Fruit fly (Drosophila melanogaster) whole organism, embryonic: ENCODE data around the gene CG4593.

Experiments used
- CG10209 ChIP-seq: fragments of 200-800 bp; sonication (Bioruptor generic); optimal IDR thresholded peaks from 3 replicates; lab custom pipeline; 2017; ENCODE audit warnings: missing biosample characterization, mild to moderate bottlenecking, missing genetic modification characterization, missing genetic modification reagents
- CG10543 ChIP-seq: fragments of 200-800 bp; sonication (Bioruptor generic); optimal IDR thresholded peaks from 3 replicates; lab custom pipeline; 2017; ENCODE audit warnings: missing biosample characterization, mild to moderate bottlenecking, missing genetic modification characterization, moderate library complexity
- CG12236 ChIP-seq: fragments of 200-800 bp; sonication (Bioruptor generic); optimal IDR thresholded peaks from 2 replicates; lab custom pipeline; 2016; ENCODE audit warnings: missing biosample characterization, missing genetic modification characterization
- CG12744 ChIP-seq: fragments of 200-800 bp; sonication (Bioruptor generic); optimal IDR thresholded peaks from 2 replicates; lab custom pipeline; 2016; ENCODE audit warnings: missing biosample characterization, missing genetic modification characterization
- CG13287 ChIP-seq: fragments of 200-800 bp; sonication (Bioruptor generic); IDR thresholded peaks from 2 replicates; pipeline ENCODE4 v1.3.6; 2022; ENCODE audit warnings: missing biosample characterization, missing genetic modification characterization; ENCODE audit not compliant: partially characterized antibody
- CG14441 ChIP-seq: fragments of 200-800 bp; sonication (Bioruptor generic); IDR thresholded peaks from 2 replicates; pipeline ENCODE4 v1.3.6; 2022; ENCODE audit warnings: missing biosample characterization, missing genetic modification characterization
- CG15269 ChIP-seq: fragments of 200-800 bp; sonication (Bioruptor generic); optimal IDR thresholded peaks from 2 replicates; lab custom pipeline; 2018; ENCODE audit warnings: missing biosample characterization, mild to moderate bottlenecking, missing genetic modification characterization, moderate library complexity
- CG17186 ChIP-seq: fragments of 200-800 bp; sonication (Bioruptor generic); optimal IDR thresholded peaks from 3 replicates; lab custom pipeline; 2017; ENCODE audit warnings: missing biosample characterization, missing genetic modification reagents, missing genetic modification characterization
- CG2678 ChIP-seq: fragments of 200-800 bp; sonication (Bioruptor generic); optimal IDR thresholded peaks from 3 replicates; lab custom pipeline; 2019; ENCODE audit warnings: missing biosample characterization, mild to moderate bottlenecking, missing genetic modification characterization, moderate library complexity
- CG32532 ChIP-seq: fragments of 200-800 bp; sonication (Bioruptor generic); IDR thresholded peaks from 2 replicates; pipeline ENCODE4 v1.3.6; 2022; ENCODE audit warnings: missing biosample characterization, missing genetic modification characterization
- CG33213 ChIP-seq: fragments of 200-800 bp; sonication (Bioruptor generic); optimal IDR thresholded peaks from 3 replicates; lab custom pipeline; 2016; ENCODE audit warnings: missing biosample characterization, missing genetic modification characterization
- CkIIα-i1 ChIP-seq: fragments of 200-800 bp; sonication (Bioruptor generic); IDR thresholded peaks from 2 replicates; pipeline ENCODE4 v1.3.6; 2022; ENCODE audit warnings: missing biosample characterization, missing genetic modification characterization
- Dbx ChIP-seq: fragments of 200-800 bp; sonication (Bioruptor generic); IDR thresholded peaks from 3 replicates; pipeline ENCODE4 v1.3.6; 2022; ENCODE audit warnings: missing biosample characterization, missing genetic modification characterization
- Doc3 ChIP-seq: fragments of 200-800 bp; sonication (Bioruptor generic); IDR thresholded peaks from 3 replicates; pipeline ENCODE4 v1.3.6; 2022; ENCODE audit warnings: missing biosample characterization, missing genetic modification characterization; ENCODE audit not compliant: partially characterized antibody
- HLH4C ChIP-seq: fragments of 200-800 bp; sonication (Bioruptor generic); IDR thresholded peaks from 3 replicates; pipeline ENCODE4 v1.3.6; 2022; ENCODE audit warnings: missing biosample characterization, missing genetic modification characterization; ENCODE audit not compliant: partially characterized antibody
- HmgZ ChIP-seq: fragments of 200-800 bp; sonication (Bioruptor generic); optimal IDR thresholded peaks from 2 replicates; lab custom pipeline; 2018; ENCODE audit warnings: missing biosample characterization, mild to moderate bottlenecking, missing genetic modification characterization
- Hr39 ChIP-seq: fragments of >200 bp; optimal IDR thresholded peaks from 2 replicates; lab custom pipeline; 2017
- MTF-1 ChIP-seq: fragments of 200-800 bp; sonication (Bioruptor generic); optimal IDR thresholded peaks from 2 replicates; lab custom pipeline; 2018; ENCODE audit warnings: missing biosample characterization, mild to moderate bottlenecking, missing genetic modification characterization, borderline replicate concordance
- Opbp ChIP-seq: fragments of 200-800 bp; sonication (Bioruptor generic); IDR thresholded peaks from 3 replicates; pipeline ENCODE4 v1.3.6; 2022; ENCODE audit warnings: missing biosample characterization, missing genetic modification characterization; ENCODE audit not compliant: partially characterized antibody
- Spps ChIP-seq: fragments of 200-800 bp; sonication (Bioruptor generic); optimal IDR thresholded peaks from 2 replicates; lab custom pipeline; 2018; ENCODE audit warnings: missing biosample characterization, mild to moderate bottlenecking, missing genetic modification characterization
- Ssrp ChIP-seq: fragments of 200-800 bp; sonication (Bioruptor generic); optimal IDR thresholded peaks from 2 replicates; lab custom pipeline; 2018; ENCODE audit warnings: missing biosample characterization, mild to moderate bottlenecking, missing genetic modification characterization, moderate library complexity
- Stat92E ChIP-seq, 3 experiments: fragments of >200 bp in 2 of 3; fragments of 200-800 bp in 1 of 3; sonication (Bioruptor generic) in 1 of 3; optimal IDR thresholded peaks; 2 replicates each; lab custom pipeline; 2017 to 2019; ENCODE audit warnings: missing biosample characterization in 3 of 3, missing genetic modification characterization in 3 of 3, mild to moderate bottlenecking in 1 of 3, moderate library complexity in 1 of 3
- Taf1 ChIP-seq: fragments of 200-800 bp; sonication (Bioruptor generic); IDR thresholded peaks from 2 replicates; pipeline ENCODE4 v1.3.6; 2022; ENCODE audit warnings: missing biosample characterization, missing genetic modification characterization
- Trl ChIP-seq, 3 experiments: fragments of >200 bp in 2 of 3; fragments of 200-800 bp in 1 of 3; sonication (Bioruptor generic) in 1 of 3; optimal IDR thresholded peaks; 2 replicates in 1 of 3; 3 replicates in 2 of 3; lab custom pipeline; 2016 to 2017; ENCODE audit warnings: missing biosample characterization in 1 of 3, missing genetic modification characterization in 1 of 3
- Usf ChIP-seq: fragments of 200-800 bp; sonication (Bioruptor generic); optimal IDR thresholded peaks from 2 replicates; lab custom pipeline; 2017; ENCODE audit warnings: missing genotype, missing biosample characterization, missing genetic modification characterization
- aop ChIP-seq: fragments of 200-800 bp; sonication (Bioruptor generic); IDR thresholded peaks from 2 replicates; pipeline ENCODE4 v1.3.6; 2022; ENCODE audit warnings: missing biosample characterization, missing genetic modification characterization
- bowl ChIP-seq: fragments of 200-800 bp; sonication (Bioruptor generic); IDR thresholded peaks from 2 replicates; pipeline ENCODE4 v1.3.6; 2022; ENCODE audit warnings: missing biosample characterization, missing genetic modification characterization
- btn ChIP-seq: fragments of 200-800 bp; sonication (Bioruptor generic); optimal IDR thresholded peaks from 2 replicates; lab custom pipeline; 2016; ENCODE audit warnings: missing biosample characterization, missing genetic modification characterization
- cas ChIP-seq: fragments of 200-800 bp; sonication (Bioruptor generic); IDR thresholded peaks from 2 replicates; pipeline ENCODE4 v1.3.6; 2022; ENCODE audit warnings: missing biosample characterization, missing genetic modification characterization
- crol ChIP-seq: fragments of 200-800 bp; sonication (Bioruptor generic); IDR thresholded peaks from 2 replicates; pipeline ENCODE4 v1.3.6; 2022; ENCODE audit warnings: missing biosample characterization, missing genetic modification characterization
- esg ChIP-seq: fragments of 200-800 bp; sonication (Bioruptor generic); conservative IDR thresholded peaks from 2 replicates; pipeline ENCODE4 v1.3.6; 2022; ENCODE audit warnings: missing biosample characterization, missing genetic modification characterization
- fd3F ChIP-seq: fragments of 200-800 bp; sonication (Bioruptor generic); optimal IDR thresholded peaks from 2 replicates; lab custom pipeline; 2018; ENCODE audit warnings: missing biosample characterization, mild to moderate bottlenecking, missing genetic modification characterization, moderate library complexity
- fd96Cb ChIP-seq: fragments of 200-800 bp; sonication (Bioruptor generic); optimal IDR thresholded peaks from 2 replicates; lab custom pipeline; 2018; ENCODE audit warnings: missing biosample characterization, mild to moderate bottlenecking, missing genetic modification characterization, moderate library complexity
- gcm2 ChIP-seq: fragments of 200-800 bp; sonication (Bioruptor generic); optimal IDR thresholded peaks from 2 replicates; lab custom pipeline; 2016; ENCODE audit warnings: missing biosample characterization, missing genetic modification characterization
- gfzf ChIP-seq: fragments of 200-800 bp; sonication (Bioruptor generic); optimal IDR thresholded peaks from 2 replicates; lab custom pipeline; 2016; ENCODE audit warnings: missing biosample characterization, mild to moderate bottlenecking, missing genetic modification characterization, moderate library complexity
- hth ChIP-seq: fragments of >200 bp; optimal IDR thresholded peaks from 2 replicates; lab custom pipeline; 2017; ENCODE audit warnings: inconsistent platforms
- maf-S ChIP-seq: fragments of 200-800 bp; sonication (Bioruptor generic); optimal IDR thresholded peaks from 2 replicates; lab custom pipeline; 2016; ENCODE audit warnings: missing biosample characterization, missing genetic modification characterization
- nmo ChIP-seq: fragments of 200-800 bp; sonication (Bioruptor generic); optimal IDR thresholded peaks from 2 replicates; lab custom pipeline; 2018; ENCODE audit warnings: missing biosample characterization, mild to moderate bottlenecking, missing genetic modification characterization, moderate library complexity
- pan ChIP-seq, 4 experiments: fragments of >200 bp in 3 of 4; fragments of 200-800 bp in 1 of 4; sonication (Bioruptor generic) in 1 of 4; optimal IDR thresholded peaks in 3 of 4; IDR thresholded peaks in 1 of 4; 2 replicates each; pipeline versions ENCODE4 v1.3.6 to Lab custom; 2017 to 2022; ENCODE audit warnings: missing biosample characterization in 2 of 4, missing genetic modification characterization in 2 of 4, mixed read lengths in 1 of 4
- seq ChIP-seq: fragments of 200-800 bp; sonication (Bioruptor generic); IDR thresholded peaks from 2 replicates; pipeline ENCODE4 v1.3.6; 2022; ENCODE audit warnings: missing biosample characterization, missing genetic modification characterization
- sim ChIP-seq: fragments of 200-800 bp; sonication (Bioruptor generic); IDR thresholded peaks from 2 replicates; pipeline ENCODE4 v1.3.6; 2022; ENCODE audit warnings: missing biosample characterization, missing genetic modification characterization
- slbo ChIP-seq: fragments of 200-800 bp; sonication (Bioruptor generic); IDR thresholded peaks from 2 replicates; pipeline ENCODE4 v1.3.6; 2022; ENCODE audit warnings: missing biosample characterization, missing genetic modification characterization
- tgo ChIP-seq: fragments of 200-800 bp; sonication (Bioruptor generic); IDR thresholded peaks from 3 replicates; pipeline ENCODE4 v1.3.6; 2022; ENCODE audit warnings: missing biosample characterization, missing genetic modification characterization
- tio ChIP-seq: fragments of 200-800 bp; sonication (Bioruptor generic); optimal IDR thresholded peaks from 2 replicates; lab custom pipeline; 2017; ENCODE audit warnings: missing biosample characterization, missing genetic modification characterization, inconsistent platforms
- tna ChIP-seq: fragments of 200-800 bp; sonication (Bioruptor generic); IDR thresholded peaks from 2 replicates; pipeline ENCODE4 v1.3.6; 2022; ENCODE audit warnings: missing biosample characterization, missing genetic modification characterization; ENCODE audit not compliant: partially characterized antibody
- unc-4 ChIP-seq: fragments of 200-800 bp; sonication (Bioruptor generic); IDR thresholded peaks from 2 replicates; pipeline ENCODE4 v1.3.6; 2022; ENCODE audit warnings: missing biosample characterization, missing genetic modification characterization; ENCODE audit not compliant: partially characterized antibody
- wek ChIP-seq: fragments of 200-800 bp; sonication (Bioruptor generic); optimal IDR thresholded peaks from 3 replicates; lab custom pipeline; 2018; ENCODE audit warnings: missing biosample characterization, mild to moderate bottlenecking, missing genetic modification characterization, moderate library complexity
- zen2 ChIP-seq: fragments of 200-800 bp; sonication (Bioruptor generic); IDR thresholded peaks from 3 replicates; pipeline ENCODE4 v1.3.6; 2022; ENCODE audit warnings: missing biosample characterization, missing genetic modification characterization; ENCODE audit not compliant: partially characterized antibody

The CG4593 gene

dm6 chrX:7004101-7004700 is 9.5 kb upstream of the CG4593 start (continued):
- TF ChIP-seq Doc3 (GFP tag; lab: Robert Waterston, UW) (no peak), aop (GFP tag; lab: Robert Waterston, UW) (no peak), bowl (no peak), tna (GFP tag; lab: Robert Waterston, UW) (no peak), nmo (GFP tag; lab: Kevin White, UChicago) (peak; percentile 10), Taf1 (no peak), Trl (optimal IDR thresholded peaks at IDR 0.05; lab: Kevin White, UChicago) (no peak), Trl (GFP tag; optimal IDR thresholded peaks at IDR 0.05; lab: Kevin White, UChicago) (peak; percentile 91), CG15269 (tag; lab: Kevin White, UChicago) (peak; percentile 67), seq (GFP tag; lab: Robert Waterston, UW) (peak; percentile 84), gfzf (no peak), pan (optimal IDR thresholded peaks at IDR 0.05; lab: Kevin White, UChicago) (no peak), pan (GFP tag; optimal IDR thresholded peaks at IDR 0.05 in 1 of 2, IDR thresholded peaks at IDR 0.05 in 1 of 2) (peak in 1 of 2 experiments; percentile 74), tgo (GFP tag; lab: Robert Waterston, UW) (no peak; the same call in 2 of the 3 replicates), Stat92E (GFP tag; optimal IDR thresholded peaks at IDR 0.05; lab: Kevin White, UChicago) (peak in 1 of 3 experiments; percentile 85), CG10209 (GFP tag; lab: Kevin White, UChicago) (peak; percentile 93), slbo (0 out of 2 replicates have a peak, but pooled peaks have one; percentile 23), CkIIα-i1 (GFP tag; lab: Robert Waterston, UW) (no peak), CG14441 (GFP tag; lab: Robert Waterston, UW) (peak; percentile 53; the same call in 1 of the 2 replicates), zen2 (GFP tag; lab: Robert Waterston, UW) (no peak), Dbx (GFP tag; lab: Robert Waterston, UW) (peak; percentile 61; the same call in 1 of the 3 replicates), maf-S (GFP tag; lab: Kevin White, UChicago) (peak; percentile 80), fd3F (GFP tag; lab: Kevin White, UChicago) (peak; percentile 51), Spps (tag; lab: Kevin White, UChicago) (peak; percentile 86), gcm2 (GFP tag; lab: Kevin White, UChicago) (peak; percentile 71), CG17186 (GFP tag; lab: Kevin White, UChicago) (peak; percentile 78), btn (GFP tag; lab: Kevin White, UChicago) (peak; percentile 88), wek (GFP tag; lab: Kevin White, UChicago) (peak; percentile 91), Opbp (GFP tag; lab: Robert Waterston, UW) (no peak), tio (GFP tag; lab: Kevin White, UChicago) (peak; percentile 88), MTF-1 (GFP tag; lab: Kevin White, UChicago) (peak; percentile 94), hth (no peak), CG12236 (peak; percentile 97), CG13287 (GFP tag; lab: Robert Waterston, UW) (no peak), esg (GFP tag; lab: Robert Waterston, UW) (no peak), HmgZ (tag; lab: Kevin White, UChicago) (peak; percentile 83), fd96Cb (tag; lab: Kevin White, UChicago) (peak; percentile 56), crol (no peak), CG32532 (peak; percentile 48; the same call in 1 of the 2 replicates), Usf (GFP tag; lab: Kevin White, UChicago) (peak; percentile 42), CG33213 (GFP tag; lab: Kevin White, UChicago) (peak; percentile 90), unc-4 (GFP tag; lab: Robert Waterston, UW) (no peak), CG10543 (GFP tag; lab: Kevin White, UChicago) (peak; percentile 88), sim (GFP tag; lab: Robert Waterston, UW) (peak; percentile 81), HLH4C (GFP tag; lab: Robert Waterston, UW) (no peak), CG12744 (GFP tag; lab: Kevin White, UChicago) (peak; percentile 77), CG2678 (tag; lab: Kevin White, UChicago) (peak; percentile 88), Hr39 (lab: Kevin White, UChicago) (no peak), cas (GFP tag; lab: Robert Waterston, UW) (peak; percentile 40; the same call in 1 of the 2 replicates), Ssrp (tag; lab: Kevin White, UChicago) (peak; percentile 17)
